Fruit fly (Drosophila melanogaster): ENCODE results near the gene CG9853.

dm6 chr3R:4381079-4381919, 20.5 kb downstream of the CG9853 start, which contains the start of gene Cont:
- TF ChIP-seq luna (GFP tag; optimal IDR thresholded peaks at IDR 0.05): no peak
- TF ChIP-seq dan (GFP tag; IDR thresholded peaks at IDR 0.05): no peak
- TF ChIP-seq TFAM (GFP tag; optimal IDR thresholded peaks at IDR 0.05): no peak
- TF ChIP-seq kay (GFP tag; optimal IDR thresholded peaks at IDR 0.05): no peak
- no peak for TF ChIP-seq Sry-β (GFP tag; optimal IDR thresholded peaks at IDR 0.05)
- no peak for TF ChIP-seq Trl (optimal IDR thresholded peaks at IDR 0.05)
- TF ChIP-seq Trl (GFP tag; optimal IDR thresholded peaks at IDR 0.05): no peak
- TF ChIP-seq sima (GFP tag; optimal IDR thresholded peaks at IDR 0.05): no peak
- no peak for TF ChIP-seq cwo (GFP tag; optimal IDR thresholded peaks at IDR 0.05)
- TF ChIP-seq D19A (tag; optimal IDR thresholded peaks at IDR 0.05): no peak

Measured in whole organism, embryonic.